Worm (Caenorhabditis elegans) whole organism, L4 larva: ENCODE data around the gene clec-4.

Source experiments
- D1046.2 ChIP-seq: fragments of 200-800 bp; sonication (Bioruptor generic); IDR thresholded peaks from 2 replicates; pipeline ENCODE4 v1.3.6; 2022; ENCODE audit warnings: missing genetic modification characterization, missing compliant biosample characterization
- F10B5.3 ChIP-seq: sonication (generic microtip); optimal IDR thresholded peaks from 2 replicates; lab custom pipeline; 2016; ENCODE audit warnings: mild to moderate bottlenecking, missing genetic modification characterization, missing compliant biosample characterization
- F26F4.8 ChIP-seq: fragments of 200-800 bp; sonication (Bioruptor generic); conservative IDR thresholded peaks from 2 replicates; pipeline ENCODE4 v1.3.6; 2022; ENCODE audit warnings: missing genetic modification characterization, missing compliant biosample characterization
- F44E2.7 ChIP-seq: fragments of 200-800 bp; sonication (Bioruptor generic); IDR thresholded peaks from 2 replicates; pipeline ENCODE4 v2.1.2; 2022; ENCODE audit warnings: missing genetic modification characterization, missing compliant biosample characterization
- F49E8.2 ChIP-seq: sonication (generic microtip); optimal IDR thresholded peaks from 2 replicates; lab custom pipeline; 2016; ENCODE audit warnings: missing compliant biosample characterization, mild to moderate bottlenecking, missing genetic modification characterization, borderline replicate concordance
- T20F7.1 ChIP-seq: fragments of 200-800 bp; sonication (Bioruptor generic); optimal IDR thresholded peaks from 2 replicates; lab custom pipeline; 2018; ENCODE audit warnings: mild to moderate bottlenecking, missing genetic modification characterization, missing compliant biosample characterization
- T26A8.4 ChIP-seq: fragments of 200-800 bp; sonication (Bioruptor generic); IDR thresholded peaks from 2 replicates; pipeline ENCODE4 v1.3.6; 2022; ENCODE audit warnings: missing genetic modification characterization, missing compliant biosample characterization
- Y48G9A.11 ChIP-seq: fragments of 200-800 bp; sonication (Bioruptor generic); IDR thresholded peaks from 2 replicates; pipeline ENCODE4 v1.3.6; 2022; ENCODE audit warnings: missing genetic modification reagents, missing genetic modification characterization, missing compliant biosample characterization
- Y5F2A.4 ChIP-seq: fragments of 200-800 bp; sonication (Bioruptor generic); optimal IDR thresholded peaks from 2 replicates; lab custom pipeline; 2018; ENCODE audit warnings: mild to moderate bottlenecking, missing genetic modification characterization, missing compliant biosample characterization
- ZK337.2 ChIP-seq: fragments of 200-800 bp; sonication (Bioruptor generic); IDR thresholded peaks from 2 replicates; pipeline ENCODE4 v1.3.6; 2022; ENCODE audit warnings: missing genetic modification reagents, missing genetic modification characterization, missing compliant biosample characterization
- arid-1 ChIP-seq: fragments of 200-800 bp; sonication (Bioruptor generic); conservative IDR thresholded peaks from 2 replicates; pipeline ENCODE4 v1.3.6; 2022; ENCODE audit warnings: missing genetic modification reagents, missing genetic modification characterization, missing compliant biosample characterization
- ceh-32 ChIP-seq: sonication (generic microtip); optimal IDR thresholded peaks from 2 replicates; lab custom pipeline; 2016; ENCODE audit warnings: mild to moderate bottlenecking, missing genetic modification characterization, missing compliant biosample characterization; ENCODE audit not compliant: poor library complexity
- ceh-82 ChIP-seq: sonication (generic microtip); optimal IDR thresholded peaks from 2 replicates; lab custom pipeline; 2017; ENCODE audit warnings: missing biosample characterization, missing genetic modification characterization
- ces-1 ChIP-seq: fragments of 150-350 bp; sonication (generic microtip); optimal IDR thresholded peaks from 4 replicates; lab custom pipeline; 2014; ENCODE audit warnings: missing biosample characterization, missing genetic modification reagents, missing genetic modification characterization
- ctbp-1 ChIP-seq: fragments of 200-800 bp; sonication (Bioruptor generic); IDR thresholded peaks from 2 replicates; pipeline ENCODE4 v1.3.6; 2022; ENCODE audit warnings: missing genetic modification reagents, missing genetic modification characterization, missing compliant biosample characterization
- daf-16 ChIP-seq, 3 experiments: sonication (generic microtip); optimal IDR thresholded peaks; 2 replicates each; lab custom pipeline; 2016 to 2017; ENCODE audit warnings: missing genetic modification characterization in 3 of 3, missing genetic modification reagents in 3 of 3, mild to moderate bottlenecking in 2 of 3, missing compliant biosample characterization in 2 of 3, missing biosample characterization in 1 of 3, moderate library complexity in 1 of 3
- daf-19 ChIP-seq: fragments of 200-800 bp; sonication (Bioruptor generic); conservative IDR thresholded peaks from 2 replicates; pipeline ENCODE4 v1.3.6; 2022; ENCODE audit warnings: missing genetic modification characterization, missing compliant biosample characterization
- dmd-6 ChIP-seq: fragments of 200-800 bp; sonication (Bioruptor generic); IDR thresholded peaks from 2 replicates; pipeline ENCODE4 v1.3.6; 2022; ENCODE audit warnings: missing genetic modification reagents, missing genetic modification characterization, missing compliant biosample characterization
- dmd-8 ChIP-seq: fragments of 200-800 bp; sonication (Bioruptor generic); IDR thresholded peaks from 2 replicates; pipeline ENCODE4 v1.3.6; 2022; ENCODE audit warnings: missing genetic modification characterization, missing compliant biosample characterization
- dmd-9 ChIP-seq: fragments of 200-800 bp; sonication (Bioruptor generic); IDR thresholded peaks from 2 replicates; pipeline ENCODE4 v1.3.6; 2022; ENCODE audit warnings: missing genetic modification reagents, missing genetic modification characterization, missing compliant biosample characterization
- duxl-1 ChIP-seq: sonication (generic microtip); optimal IDR thresholded peaks from 2 replicates; lab custom pipeline; 2016; ENCODE audit warnings: mild to moderate bottlenecking, missing genetic modification characterization, moderate library complexity, missing compliant biosample characterization; ENCODE audit not compliant: poor library complexity
- egl-43 ChIP-seq: fragments of 200-800 bp; sonication (Bioruptor generic); IDR thresholded peaks from 2 replicates; pipeline ENCODE4 v1.3.6; 2022; ENCODE audit warnings: missing genetic modification reagents, missing genetic modification characterization, missing compliant biosample characterization
- gei-8 ChIP-seq: fragments of 200-800 bp; sonication (Bioruptor generic); optimal IDR thresholded peaks from 2 replicates; lab custom pipeline; 2018; ENCODE audit warnings: mild to moderate bottlenecking, missing genetic modification characterization, missing compliant biosample characterization
- hif-1 ChIP-seq, 2 experiments: sonication (generic microtip); optimal IDR thresholded peaks; 2 replicates each; lab custom pipeline; 2016 to 2017; ENCODE audit warnings: missing compliant biosample characterization in 2 of 2, missing genetic modification characterization in 2 of 2, missing genetic modification reagents in 2 of 2, missing genotype in 2 of 2, mild to moderate bottlenecking in 1 of 2
- hlh-30 ChIP-seq: sonication (generic microtip); optimal IDR thresholded peaks from 2 replicates; lab custom pipeline; 2017; ENCODE audit warnings: antibody characterized with exemption, mild to moderate bottlenecking, missing genetic modification characterization, missing compliant biosample characterization; ENCODE audit not compliant: insufficient read depth
- hmg-1.1 ChIP-seq: fragments of 200-800 bp; sonication (Bioruptor generic); IDR thresholded peaks from 2 replicates; pipeline ENCODE4 v1.3.6; 2022; ENCODE audit warnings: missing genetic modification reagents, missing genetic modification characterization, missing compliant biosample characterization
- lin-1 ChIP-seq: fragments of 200-800 bp; sonication (Bioruptor generic); IDR thresholded peaks from 2 replicates; pipeline ENCODE4 v1.3.6; 2022; ENCODE audit warnings: missing genetic modification reagents, missing genetic modification characterization, missing compliant biosample characterization
- lin-13 ChIP-seq: fragments of 150-350 bp; optimal IDR thresholded peaks from 2 replicates; lab custom pipeline; 2014; ENCODE audit warnings: missing biosample characterization, missing genetic modification reagents, missing genetic modification characterization
- lin-15B ChIP-seq: fragments of 150-350 bp; sonication (generic microtip); optimal IDR thresholded peaks from 3 replicates; lab custom pipeline; 2014; ENCODE audit warnings: missing biosample characterization, missing genetic modification characterization
- mdt-29 ChIP-seq: fragments of 200-800 bp; sonication (Bioruptor generic); IDR thresholded peaks from 2 replicates; pipeline ENCODE4 v1.3.6; 2022; ENCODE audit warnings: missing genetic modification reagents, missing genetic modification characterization, missing compliant biosample characterization
- mxl-2 ChIP-seq: fragments of 200-800 bp; sonication (Bioruptor generic); conservative IDR thresholded peaks from 2 replicates; pipeline ENCODE4 v1.3.6; 2022; ENCODE audit warnings: missing genetic modification reagents, missing genetic modification characterization, missing compliant biosample characterization
- nhr-102 ChIP-seq: sonication (generic microtip); optimal IDR thresholded peaks from 2 replicates; lab custom pipeline; 2016; ENCODE audit warnings: mild to moderate bottlenecking, missing genetic modification characterization, moderate library complexity, missing compliant biosample characterization
- nhr-28 ChIP-seq: fragments of 150-350 bp; optimal IDR thresholded peaks from 2 replicates; lab custom pipeline; 2014; ENCODE audit warnings: missing biosample characterization, missing genetic modification characterization
- nhr-48 ChIP-seq: sonication (generic microtip); optimal IDR thresholded peaks from 2 replicates; lab custom pipeline; 2016; ENCODE audit warnings: mild to moderate bottlenecking, missing genetic modification characterization, missing compliant biosample characterization
- nhr-6 ChIP-seq: fragments of 150-350 bp; optimal IDR thresholded peaks from 2 replicates; lab custom pipeline; 2014; ENCODE audit warnings: missing biosample characterization, missing genetic modification characterization
- pha-4 ChIP-seq, 2 experiments: fragments of 150-350 bp in 1 of 2; fragments of 200-800 bp in 1 of 2; sonication (Bioruptor generic) in 1 of 2; IDR thresholded peaks in 1 of 2; optimal IDR thresholded peaks in 1 of 2; 2 replicates each; pipeline versions ENCODE4 v1.3.6 to Lab custom; 2014 to 2022; ENCODE audit warnings: missing genetic modification characterization in 2 of 2, missing genetic modification reagents in 2 of 2, missing biosample characterization in 1 of 2, missing compliant biosample characterization in 1 of 2
- php-3 ChIP-seq: fragments of 200-800 bp; sonication (Bioruptor generic); IDR thresholded peaks from 2 replicates; pipeline ENCODE4 v1.3.6; 2022; ENCODE audit warnings: missing genetic modification reagents, missing genetic modification characterization, missing compliant biosample characterization
- rbr-2 ChIP-seq: sonication (generic microtip); optimal IDR thresholded peaks from 2 replicates; lab custom pipeline; 2016; ENCODE audit warnings: missing genotype, missing genetic modification characterization, missing compliant biosample characterization
- snpc-1.2 ChIP-seq: fragments of 200-800 bp; sonication (Bioruptor generic); IDR thresholded peaks from 2 replicates; pipeline ENCODE4 v1.3.6; 2022; ENCODE audit warnings: missing genetic modification reagents, missing genetic modification characterization, missing compliant biosample characterization
- spr-3 ChIP-seq: fragments of 200-800 bp; sonication (Bioruptor generic); optimal IDR thresholded peaks from 2 replicates; lab custom pipeline; 2018; ENCODE audit warnings: mild to moderate bottlenecking, missing genetic modification characterization, missing compliant biosample characterization
- tra-1 ChIP-seq: fragments of 200-800 bp; sonication (Bioruptor generic); IDR thresholded peaks from 2 replicates; pipeline ENCODE4 v1.3.6; 2022; ENCODE audit warnings: missing genetic modification reagents, missing genetic modification characterization, missing compliant biosample characterization
- unc-130 ChIP-seq: sonication (generic microtip); optimal IDR thresholded peaks from 2 replicates; lab custom pipeline; 2016; ENCODE audit warnings: missing genetic modification reagents, missing genetic modification characterization, missing compliant biosample characterization
- vab-7 ChIP-seq: fragments of 200-800 bp; sonication (Bioruptor generic); IDR thresholded peaks from 2 replicates; pipeline ENCODE4 v1.3.6; 2022; ENCODE audit warnings: missing genetic modification reagents, missing genetic modification characterization, missing compliant biosample characterization
- zfp-2 ChIP-seq: sonication (generic microtip); optimal IDR thresholded peaks from 2 replicates; lab custom pipeline; 2016; ENCODE audit warnings: mild to moderate bottlenecking, missing genetic modification characterization, missing compliant biosample characterization
- zfp-3 ChIP-seq: fragments of 200-800 bp; sonication (Bioruptor generic); conservative IDR thresholded peaks from 2 replicates; pipeline ENCODE4 v1.3.6; 2022; ENCODE audit warnings: missing genetic modification reagents, missing genetic modification characterization, missing compliant biosample characterization
- zip-2 ChIP-seq: fragments of 150-350 bp; optimal IDR thresholded peaks from 2 replicates; lab custom pipeline; 2014; ENCODE audit warnings: missing biosample characterization, missing genetic modification characterization

The clec-4 gene

DNA sequence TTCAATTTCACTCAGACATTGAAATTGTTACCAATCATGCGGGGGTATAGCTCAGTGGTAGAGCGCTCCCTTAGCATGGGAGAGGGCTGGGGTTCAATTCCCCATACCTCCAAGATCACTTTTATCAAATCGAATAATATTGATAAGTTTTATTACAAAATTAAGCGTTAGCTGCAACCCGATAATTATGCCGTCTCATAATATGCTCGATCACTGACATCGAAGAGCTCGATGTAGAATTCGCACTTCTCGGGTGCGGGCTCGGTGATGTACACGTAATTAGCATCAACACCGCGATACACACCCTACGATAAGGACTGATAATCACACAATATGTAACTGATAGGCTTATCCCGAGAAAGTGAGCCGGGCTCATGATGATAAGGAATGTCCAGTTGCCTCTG lies 38.3 kb downstream of the clec-4 start (continued):
- TF ChIP-seq D1046.2 (GFP tag; lab: Robert Waterston, UW) (0 out of 2 replicates have a peak, but pooled peaks have one; percentile 49), F49E8.2 (peak; percentile 4), lin-13 (GFP tag; lab: Kevin White, UChicago) (peak; percentile 54), zip-2 (tag; lab: Kevin White, UChicago) (peak; percentile 36), dmd-8 (GFP tag; lab: Robert Waterston, UW) (peak; percentile 62; the same call in 1 of the 2 replicates), dmd-6 (GFP tag; lab: Robert Waterston, UW) (peak; percentile 40), nhr-6 (tag; lab: Kevin White, UChicago) (no peak), ces-1 (GFP tag; lab: Kevin White, UChicago) (no peak), dmd-9 (GFP tag; lab: Robert Waterston, UW) (no peak), ceh-32 (tag; lab: Kevin White, UChicago) (no peak), mxl-2 (GFP tag; lab: Robert Waterston, UW) (no peak), unc-130 (GFP tag; lab: Kevin White, UChicago) (no peak), pha-4 (GFP tag; IDR thresholded peaks at IDR 0.05; lab: Robert Waterston, UW) (peak; percentile 45; the same call in 1 of the 2 replicates), pha-4 (tag; optimal IDR thresholded peaks at IDR 0.05; lab: Kevin White, UChicago) (no peak), vab-7 (GFP tag; lab: Robert Waterston, UW) (no peak), daf-16 (GFP tag; optimal IDR thresholded peaks at IDR 0.05; lab: Kevin White, UChicago) (peak; percentile 42 to 84), daf-16 (tag; optimal IDR thresholded peaks at IDR 0.05; lab: Kevin White, UChicago) (no peak), T20F7.1 (GFP tag; lab: Kevin White, UChicago) (no peak), Y48G9A.11 (GFP tag; lab: Robert Waterston, UW) (0 out of 2 replicates have a peak, but pooled peaks have one; percentile 46), F26F4.8 (peak; percentile 80), lin-1 (peak; percentile 49; the same call in 1 of the 2 replicates), hlh-30 (peak; percentile 22), ceh-82 (tag; lab: Kevin White, UChicago) (no peak), gei-8 (GFP tag; lab: Kevin White, UChicago) (peak; percentile 26), lin-15B (tag; lab: Kevin White, UChicago) (no peak), F44E2.7 (0 out of 2 replicates have a peak, but pooled peaks have one; percentile 68), ctbp-1 (GFP tag; lab: Robert Waterston, UW) (no peak), F10B5.3 (tag; lab: Kevin White, UChicago) (no peak), nhr-48 (tag; lab: Kevin White, UChicago) (peak; percentile 9), ZK337.2 (GFP tag; lab: Robert Waterston, UW) (0 out of 2 replicates have a peak, but pooled peaks have one; percentile 40), zfp-3 (GFP tag; lab: Robert Waterston, UW) (no peak)

DNA sequence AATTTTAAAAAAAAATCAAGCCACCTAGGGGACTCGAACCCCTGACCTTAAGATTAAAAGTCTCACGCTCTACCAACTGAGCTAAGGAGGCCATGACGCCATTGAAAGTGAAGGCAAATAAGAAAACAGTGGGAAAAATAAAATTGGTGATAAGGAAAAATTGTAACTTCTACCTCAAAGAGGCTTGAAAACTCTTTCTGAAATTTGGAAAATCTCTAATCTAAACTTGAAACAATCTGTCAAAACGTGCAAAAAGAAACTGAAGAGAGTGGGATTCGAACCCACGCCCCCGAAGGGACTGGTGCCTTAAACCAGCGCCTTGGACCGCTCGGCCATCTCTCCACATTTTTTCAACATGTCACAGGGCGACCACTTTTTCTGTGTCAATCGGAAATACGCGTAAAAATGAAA lies 39.2 kb downstream of the clec-4 start:
- TF ChIP-seq nhr-28 (tag; lab: Kevin White, UChicago) (peak; percentile 12), nhr-102 (tag; lab: Kevin White, UChicago) (peak; percentile 72), F26F4.8 (0 out of 2 replicates have a peak, but pooled peaks have one; percentile 8), daf-16 (GFP tag; optimal IDR thresholded peaks at IDR 0.05; lab: Kevin White, UChicago) (peak in 1 of 2 experiments; percentile 84), daf-16 (tag; optimal IDR thresholded peaks at IDR 0.05; lab: Kevin White, UChicago) (peak; percentile 74), duxl-1 (tag; lab: Kevin White, UChicago) (peak; percentile 65), T26A8.4 (GFP tag; lab: Robert Waterston, UW) (peak; percentile 77), rbr-2 (tag; lab: Kevin White, UChicago) (peak; percentile 27), daf-19 (GFP tag; lab: Robert Waterston, UW) (peak; percentile 84), dmd-8 (GFP tag; lab: Robert Waterston, UW) (0 out of 2 replicates have a peak, but pooled peaks have one; percentile 62), F49E8.2 (peak; percentile 51), hif-1 (tag; optimal IDR thresholded peaks at IDR 0.05; lab: Kevin White, UChicago) (peak in 1 of 2 experiments; percentile 39), egl-43 (peak; percentile 70; the same call in 1 of the 2 replicates), snpc-1.2 (GFP tag; lab: Robert Waterston, UW) (peak; percentile 66; the same call in 1 of the 2 replicates), Y5F2A.4 (GFP tag; lab: Kevin White, UChicago) (peak; percentile 66), zfp-2 (tag; lab: Kevin White, UChicago) (peak; percentile 23), php-3 (GFP tag; lab: Robert Waterston, UW) (peak; percentile 64; the same call in 1 of the 2 replicates), mxl-2 (GFP tag; lab: Robert Waterston, UW) (0 out of 2 replicates have a peak, but pooled peaks have one; percentile 27), spr-3 (peak; percentile 47), hmg-1.1 (GFP tag; lab: Robert Waterston, UW) (peak; percentile 55), tra-1 (GFP tag; lab: Robert Waterston, UW) (0 out of 2 replicates have a peak, but pooled peaks have one; percentile 47), arid-1 (GFP tag; lab: Robert Waterston, UW) (0 out of 2 replicates have a peak, but pooled peaks have one; percentile 17), mdt-29 (0 out of 2 replicates have a peak, but pooled peaks have one; percentile 19)
